Worm (Caenorhabditis elegans): ENCODE results near the gene T05A7.3.
A peak's percentile ranks its signal among the peaks of the same experiment; 100 is the strongest.

Gene T05A7.3

DNA sequence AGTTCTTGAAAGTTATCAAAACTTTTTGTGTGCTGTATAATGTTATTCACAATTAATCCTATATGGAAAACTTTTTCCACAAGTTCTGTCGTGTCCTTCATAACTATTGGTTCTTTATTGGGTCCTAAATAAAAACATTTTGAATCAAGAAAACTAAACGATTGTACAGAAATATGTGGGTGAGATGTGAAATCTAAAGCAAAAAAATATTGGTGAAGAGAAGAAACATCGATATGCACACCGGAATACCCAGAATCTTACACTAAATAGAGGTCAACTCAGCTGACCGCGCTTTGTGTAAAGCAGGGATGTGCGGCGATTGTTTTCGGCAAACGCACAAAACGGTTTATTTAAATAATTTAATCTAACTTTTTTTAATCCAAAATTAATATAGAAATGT, 14.3 kb upstream of the T05A7.3 start, which contains the start of gene T05A7.13:
Gene T05A7.13, minus strand, starts transcription at position 101 of the 400 bp plus-strand sequence.
- TF ChIP-seq hlh-1 (tag; optimal IDR thresholded peaks at IDR 0.05) (peak; percentile 46), nhr-76 (tag; optimal IDR thresholded peaks at IDR 0.05) (no peak)

DNA sequence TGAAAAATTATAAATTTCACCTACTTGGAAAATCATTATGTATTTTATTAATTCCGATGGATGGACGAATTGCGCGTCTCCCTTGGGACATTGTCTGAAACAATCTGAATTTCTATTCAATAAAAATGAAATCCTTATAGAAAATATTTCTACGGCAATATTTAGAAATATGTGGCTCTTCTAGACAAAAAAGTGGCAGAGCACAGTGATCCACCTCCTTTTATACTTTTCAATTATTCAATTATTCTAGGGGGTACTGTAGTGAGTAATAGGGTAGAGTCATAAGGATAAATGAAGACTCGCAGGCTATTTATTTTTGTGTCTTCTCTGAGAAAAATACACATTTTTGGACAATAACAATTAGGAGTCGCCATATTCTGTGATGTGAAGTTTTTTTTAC, 12.4 kb upstream of the T05A7.3 start, which contains the start of gene T05A7.12:
Gene T05A7.12, minus strand, starts transcription at position 101 of the 400 bp plus-strand sequence.
- TF ChIP-seq cnd-1 (tag; optimal IDR thresholded peaks at IDR 0.05) (no peak), flh-1 (GFP tag; optimal IDR thresholded peaks at IDR 0.05) (no peak), mep-1 (tag; optimal IDR thresholded peaks at IDR 0.05) (no peak), sptf-1 (tag; optimal IDR thresholded peaks at IDR 0.05) (no peak), mab-5 (tag; optimal IDR thresholded peaks at IDR 0.05) (no peak), blmp-1 (tag; optimal IDR thresholded peaks at IDR 0.05) (no peak), zip-8 (tag; optimal IDR thresholded peaks at IDR 0.05) (no peak), ceh-43 (GFP tag; optimal IDR thresholded peaks at IDR 0.05) (no peak), ces-1 (GFP tag; optimal IDR thresholded peaks at IDR 0.05) (no peak), hlh-1 (tag; optimal IDR thresholded peaks at IDR 0.05) (no peak), elt-1 (tag; optimal IDR thresholded peaks at IDR 0.05; ENCODE audit: borderline replicate concordance, insufficient read depth) (no peak), nhr-76 (tag; optimal IDR thresholded peaks at IDR 0.05) (no peak), nhr-28 (tag; optimal IDR thresholded peaks at IDR 0.05) (no peak), ceh-83 (GFP tag; optimal IDR thresholded peaks at IDR 0.05) (no peak), nhr-2 (tag; optimal IDR thresholded peaks at IDR 0.05) (no peak), ham-2 (GFP tag; optimal IDR thresholded peaks at IDR 0.05) (no peak), nhr-12 (tag; optimal IDR thresholded peaks at IDR 0.05) (no peak)

DNA sequence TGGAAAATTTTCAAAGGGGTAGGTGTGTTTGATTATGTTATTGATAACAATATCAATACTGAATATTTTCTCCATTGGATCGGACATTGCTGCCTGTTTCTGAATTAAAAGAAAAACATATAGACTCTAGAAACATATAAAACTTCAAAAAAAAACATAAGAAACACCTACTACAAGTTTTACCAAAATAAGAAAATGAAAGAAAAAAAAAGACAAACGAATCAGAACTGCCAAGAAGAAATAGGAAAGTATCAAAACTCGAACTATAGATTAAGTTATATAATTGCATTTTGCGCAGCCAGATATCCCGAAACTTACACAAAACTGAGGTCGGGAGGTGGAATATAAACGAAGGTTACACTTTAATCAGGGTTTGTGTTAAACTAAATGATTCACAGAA, 10.2 kb upstream of the T05A7.3 start, which contains the start of gene T05A7.11:
Gene T05A7.11, minus strand, starts transcription at position 101 of the 400 bp plus-strand sequence.
- TF ChIP-seq mls-2 (tag; optimal IDR thresholded peaks at IDR 0.05) (no peak), unc-120 (tag; optimal IDR thresholded peaks at IDR 0.05; ENCODE audit: poor library complexity, severe bottlenecking) (no peak), sptf-1 (tag; optimal IDR thresholded peaks at IDR 0.05) (no peak), ceh-39 (tag; optimal IDR thresholded peaks at IDR 0.05) (no peak), mab-5 (tag; optimal IDR thresholded peaks at IDR 0.05) (no peak), mep-1 (tag; optimal IDR thresholded peaks at IDR 0.05) (no peak), unc-39 (tag; optimal IDR thresholded peaks at IDR 0.05) (no peak), lsy-2 (tag; optimal IDR thresholded peaks at IDR 0.05) (no peak), tbx-8 (GFP tag; optimal IDR thresholded peaks at IDR 0.05) (no peak), nhr-2 (tag; optimal IDR thresholded peaks at IDR 0.05) (no peak), nhr-76 (tag; optimal IDR thresholded peaks at IDR 0.05) (no peak), flh-1 (GFP tag; optimal IDR thresholded peaks at IDR 0.05) (no peak), bed-3 (GFP tag; optimal IDR thresholded peaks at IDR 0.05) (no peak), ham-2 (GFP tag; optimal IDR thresholded peaks at IDR 0.05) (no peak), cnd-1 (tag; optimal IDR thresholded peaks at IDR 0.05) (no peak), ceh-83 (GFP tag; optimal IDR thresholded peaks at IDR 0.05) (no peak), elt-3 (tag; optimal IDR thresholded peaks at IDR 0.05) (no peak), drap-1 (GFP tag; optimal IDR thresholded peaks at IDR 0.05) (no peak), sem-2 (GFP tag; optimal IDR thresholded peaks at IDR 0.05) (no peak)

DNA sequence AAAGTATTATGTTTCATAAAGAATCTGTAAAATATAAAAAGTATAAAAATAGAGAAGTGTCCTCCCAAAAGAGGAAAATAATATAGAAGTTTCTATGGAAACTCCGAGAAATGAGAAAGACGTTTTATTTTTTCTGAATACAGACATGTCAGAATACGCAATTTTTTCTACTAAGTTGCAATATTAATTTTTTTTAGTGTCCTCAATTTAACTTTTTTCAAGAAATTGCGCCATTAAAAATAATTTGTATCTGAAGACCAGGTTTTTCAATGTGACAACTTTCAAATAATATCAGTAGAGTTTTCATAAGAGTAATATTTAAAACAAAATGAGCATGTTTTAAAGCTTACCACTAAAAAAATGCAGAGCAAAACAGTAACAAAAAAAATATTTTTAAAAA, 8.0 kb upstream of the T05A7.3 start, which contains the start of gene fut-5:
Gene fut-5, minus strand, starts transcription at position 101 of the 400 bp plus-strand sequence.
- TF ChIP-seq ceh-39 (tag; optimal IDR thresholded peaks at IDR 0.05) (no peak), ztf-11 (tag; optimal IDR thresholded peaks at IDR 0.05) (no peak), unc-62 (GFP tag; optimal IDR thresholded peaks at IDR 0.05) (no peak), nhr-2 (tag; optimal IDR thresholded peaks at IDR 0.05) (no peak), ceh-43 (GFP tag; optimal IDR thresholded peaks at IDR 0.05) (no peak), lsy-2 (tag; optimal IDR thresholded peaks at IDR 0.05) (no peak), blmp-1 (tag; optimal IDR thresholded peaks at IDR 0.05) (no peak), nhr-12 (tag; optimal IDR thresholded peaks at IDR 0.05) (no peak), nhr-28 (tag; optimal IDR thresholded peaks at IDR 0.05) (no peak), hlh-1 (tag; optimal IDR thresholded peaks at IDR 0.05) (no peak), tbx-8 (GFP tag; optimal IDR thresholded peaks at IDR 0.05) (no peak), elt-3 (tag; optimal IDR thresholded peaks at IDR 0.05) (no peak), ceh-83 (GFP tag; optimal IDR thresholded peaks at IDR 0.05) (no peak), mab-5 (tag; optimal IDR thresholded peaks at IDR 0.05) (no peak), ham-2 (GFP tag; optimal IDR thresholded peaks at IDR 0.05) (no peak), M03D4.4 (tag; optimal IDR thresholded peaks at IDR 0.05) (no peak), nhr-237 (tag; optimal IDR thresholded peaks at IDR 0.05) (no peak), flh-1 (GFP tag; optimal IDR thresholded peaks at IDR 0.05) (no peak)

DNA sequence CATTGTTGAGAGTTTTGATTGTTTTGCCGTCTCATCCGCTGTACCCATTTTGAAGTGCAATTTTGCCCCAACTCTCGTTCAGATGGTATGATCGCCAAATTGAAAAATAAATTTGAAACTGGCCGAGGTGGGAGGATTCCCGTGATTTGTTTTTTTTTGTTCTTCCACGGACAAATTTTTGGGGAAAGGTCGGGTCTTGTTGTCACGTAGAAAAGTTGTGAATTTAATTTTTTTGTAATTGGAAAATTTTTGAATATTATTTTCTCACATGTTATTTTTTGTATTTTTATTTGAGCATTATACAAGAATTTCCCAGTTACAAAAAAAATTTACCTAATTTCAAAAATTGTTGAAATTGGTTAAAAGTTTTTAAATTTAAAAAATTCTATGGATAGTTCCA, 3.9 kb upstream of the T05A7.3 start, which contains the start of gene T05A7.6:
Gene T05A7.6, minus strand, starts transcription at position 101 of the 400 bp plus-strand sequence.
- no peak for TF ChIP-seq lin-13 (tag; optimal IDR thresholded peaks at IDR 0.05)

Measured in whole organism, mixed stage, embryonic.